Worm (Caenorhabditis elegans) whole organism, L4/young adult: ENCODE data around the gene F58G6.3.

Experiments
- dao-5 ChIP-seq: sonication (generic microtip); optimal IDR thresholded peaks from 2 replicates; lab custom pipeline; 2016; ENCODE audit warnings: missing genotype, missing genetic modification characterization, moderate library complexity, missing compliant biosample characterization
- him-1 ChIP-seq: sonication (generic microtip); optimal IDR thresholded peaks from 2 replicates; lab custom pipeline; 2016; ENCODE audit warnings: missing genotype, missing genetic modification reagents, missing genetic modification characterization, missing compliant biosample characterization

DNA sequence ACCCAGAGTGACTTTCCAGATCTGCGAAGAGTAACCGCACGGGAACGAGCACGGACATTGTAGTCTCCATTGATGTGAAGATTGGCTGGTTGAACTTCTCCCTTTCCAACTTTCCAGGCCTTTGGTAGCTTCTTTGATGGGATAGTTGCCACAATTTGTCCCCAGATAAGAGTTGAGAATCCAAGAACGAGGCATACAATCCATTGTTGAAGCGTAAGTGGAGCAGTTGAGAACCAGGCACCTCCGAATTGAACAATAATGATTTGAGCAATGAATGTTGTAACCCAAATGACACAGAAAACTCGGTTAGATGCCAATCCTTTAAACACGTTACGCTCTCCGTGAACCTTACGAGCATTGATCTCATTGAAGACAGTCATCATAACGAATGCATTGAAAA, 26.3 kb upstream of the F58G6.3 start:
- TF ChIP-seq dao-5 (tag; lab: Kevin White, UChicago): no peak
- TF ChIP-seq him-1 (tag; lab: Kevin White, UChicago): no peak
